Fruit fly (Drosophila melanogaster): Measurements from ENCODE around the gene poe.

dm6 chr2L:8100489-8101352, 29.3 kb upstream of the poe start:
- TF ChIP-seq Fer1 (GFP tag; optimal IDR thresholded peaks at IDR 0.05) (peak; percentile 11), vvl (GFP tag; IDR thresholded peaks at IDR 0.05) (no peak), dysf (GFP tag; IDR thresholded peaks at IDR 0.05) (peak; percentile 37; the same call in 1 of the 3 replicates), CG6175 (GFP tag; IDR thresholded peaks at IDR 0.05) (no peak), nau (GFP tag; optimal IDR thresholded peaks at IDR 0.05) (no peak), ham (GFP tag; IDR thresholded peaks at IDR 0.05) (no peak), Sin3A (optimal IDR thresholded peaks at IDR 0.05) (no peak), h (optimal IDR thresholded peaks at IDR 0.05) (no peak), Rfx (GFP tag; IDR thresholded peaks at IDR 0.05) (no peak), al (GFP tag; IDR thresholded peaks at IDR 0.05) (no peak), CG1529 (GFP tag; optimal IDR thresholded peaks at IDR 0.05) (no peak)
